Worm (Caenorhabditis elegans) whole organism, mixed stage, embryonic: ENCODE measurements around the gene T05B9.2.

Source experiments
- blmp-1 ChIP-seq: fragments of 150-350 bp; optimal IDR thresholded peaks from 2 replicates; lab custom pipeline; 2014; ENCODE audit warnings: missing biosample characterization, missing genetic modification characterization
- ceh-39 ChIP-seq: fragments of 150-350 bp; optimal IDR thresholded peaks from 2 replicates; lab custom pipeline; 2014; ENCODE audit warnings: missing biosample characterization, missing genetic modification characterization
- elt-1 ChIP-seq: sonication (generic microtip); optimal IDR thresholded peaks from 2 replicates; lab custom pipeline; 2017; ENCODE audit warnings: missing genetic modification characterization, mild to moderate bottlenecking, missing compliant biosample characterization, antibody characterized with exemption, moderate library complexity, borderline replicate concordance; ENCODE audit not compliant: insufficient read depth
- lsy-2 ChIP-seq: fragments of 150-350 bp; optimal IDR thresholded peaks from 2 replicates; lab custom pipeline; 2014; ENCODE audit warnings: missing biosample characterization, missing genetic modification characterization
- mab-5 ChIP-seq: fragments of 150-350 bp; optimal IDR thresholded peaks from 2 replicates; lab custom pipeline; 2014; ENCODE audit warnings: missing biosample characterization, missing genetic modification characterization
- nhr-12 ChIP-seq: fragments of 150-350 bp; optimal IDR thresholded peaks from 2 replicates; lab custom pipeline; 2014; ENCODE audit warnings: missing biosample characterization, missing genetic modification characterization
- nhr-76 ChIP-seq: sonication (generic microtip); optimal IDR thresholded peaks from 2 replicates; lab custom pipeline; 2017; ENCODE audit warnings: missing biosample characterization, missing genetic modification characterization
- sem-2 ChIP-seq: fragments of 200-800 bp; sonication (Bioruptor generic); optimal IDR thresholded peaks from 2 replicates; lab custom pipeline; 2018; ENCODE audit warnings: mild to moderate bottlenecking, missing genetic modification characterization, missing compliant biosample characterization
- sptf-1 ChIP-seq: sonication (generic microtip); optimal IDR thresholded peaks from 2 replicates; lab custom pipeline; 2017; ENCODE audit warnings: mild to moderate bottlenecking, missing genetic modification characterization, moderate library complexity, missing compliant biosample characterization
- unc-62 ChIP-seq: fragments of 150-350 bp; optimal IDR thresholded peaks from 2 replicates; lab custom pipeline; 2014; ENCODE audit warnings: missing biosample characterization, missing genetic modification reagents, missing genetic modification characterization
- ztf-11 ChIP-seq: fragments of 150-350 bp; optimal IDR thresholded peaks from 2 replicates; lab custom pipeline; 2014; ENCODE audit warnings: missing biosample characterization, missing genetic modification characterization

DNA sequence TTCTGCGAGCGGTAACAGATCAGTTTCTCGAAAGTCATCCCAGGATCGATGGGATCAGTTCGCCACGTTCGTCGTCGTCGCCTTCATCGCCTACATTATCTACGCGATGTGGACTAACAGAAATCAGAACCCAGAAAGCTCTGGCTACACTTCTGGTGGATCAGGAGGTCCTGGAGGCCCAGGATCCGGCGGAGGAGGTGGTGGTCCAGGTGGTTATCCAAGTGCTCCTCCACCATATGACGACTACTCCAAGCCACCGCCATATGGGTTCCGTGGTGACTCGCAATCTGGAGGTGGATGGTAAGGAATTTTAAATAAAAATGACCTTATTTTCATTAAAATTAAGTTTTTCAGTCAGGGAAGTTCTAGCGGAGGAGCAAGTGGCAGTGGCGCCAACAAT, 15.4 kb upstream of the T05B9.2 start:
- no peak for TF ChIP-seq ztf-11 (tag; lab: Kevin White, UChicago)
- no peak for TF ChIP-seq lsy-2
- TF ChIP-seq nhr-76: no peak
- no peak for TF ChIP-seq blmp-1 (tag; lab: Kevin White, UChicago)
- no peak for TF ChIP-seq ceh-39 (tag; lab: Kevin White, UChicago)
- TF ChIP-seq nhr-12: no peak
- TF ChIP-seq elt-1 (tag; lab: Kevin White, UChicago): no peak
- TF ChIP-seq unc-62: no peak
- TF ChIP-seq sem-2 (GFP tag; lab: Kevin White, UChicago): no peak
- TF ChIP-seq mab-5 (tag; lab: Kevin White, UChicago): no peak
- TF ChIP-seq sptf-1 (tag; lab: Kevin White, UChicago): no peak
